Worm (Caenorhabditis elegans): Measurements from ENCODE around the gene ZK971.1.

DNA sequence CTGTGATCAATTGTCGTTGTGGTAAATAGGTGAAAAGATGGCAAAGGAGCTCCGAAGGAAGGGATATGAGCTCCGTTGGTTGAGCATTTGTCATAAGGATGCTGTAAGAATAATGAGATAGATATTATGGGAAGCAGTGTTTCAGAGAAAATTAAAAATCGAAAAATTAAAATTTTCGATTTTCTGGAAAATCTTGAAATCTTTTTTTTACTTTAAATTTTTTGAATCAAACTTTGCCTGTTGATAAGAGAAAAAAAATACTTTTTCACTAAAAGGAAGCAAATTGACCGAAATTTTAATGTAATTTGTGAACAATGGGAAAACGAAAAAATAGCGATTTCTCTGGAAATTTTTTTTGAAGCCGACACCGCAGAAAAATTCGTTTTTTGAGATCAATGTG is 39.9 kb downstream of the ZK971.1 start, which contains the start of gene mec-15:
- no peak for TF ChIP-seq sptf-1 (tag; optimal IDR thresholded peaks at IDR 0.05)
- no peak for TF ChIP-seq nhr-90 (tag; optimal IDR thresholded peaks at IDR 0.05; ENCODE audit: poor library complexity)
- TF ChIP-seq fos-1 (tag; optimal IDR thresholded peaks at IDR 0.05) = no peak
- TF ChIP-seq lir-3 (tag; optimal IDR thresholded peaks at IDR 0.05; ENCODE audit: poor library complexity) = no peak
- no peak for TF ChIP-seq lsy-2 (tag; optimal IDR thresholded peaks at IDR 0.05)
